Fruit fly (Drosophila melanogaster) whole organism, embryonic: ENCODE results near the gene TwdlE.

ENCODE experiments used
- CG10267 ChIP-seq: fragments of 200-800 bp; sonication (Bioruptor generic); optimal IDR thresholded peaks from 2 replicates; lab custom pipeline; 2018; ENCODE audit warnings: missing biosample characterization, mild to moderate bottlenecking, missing genetic modification characterization, moderate library complexity
- CG10431 ChIP-seq: fragments of 200-800 bp; sonication (Bioruptor generic); optimal IDR thresholded peaks from 3 replicates; lab custom pipeline; 2018; ENCODE audit warnings: missing biosample characterization, mild to moderate bottlenecking, missing genetic modification characterization
- CG10979 ChIP-seq: fragments of 200-800 bp; sonication (Bioruptor generic); optimal IDR thresholded peaks from 2 replicates; lab custom pipeline; 2018; ENCODE audit warnings: missing biosample characterization, mild to moderate bottlenecking, missing genetic modification characterization, moderate library complexity
- CG11504 ChIP-seq: fragments of 200-800 bp; sonication (Bioruptor generic); optimal IDR thresholded peaks from 3 replicates; lab custom pipeline; 2019; ENCODE audit warnings: missing biosample characterization, mild to moderate bottlenecking, missing genetic modification characterization, moderate library complexity
- CG12391 ChIP-seq: fragments of 200-800 bp; sonication (Bioruptor generic); optimal IDR thresholded peaks from 3 replicates; lab custom pipeline; 2018; ENCODE audit warnings: missing biosample characterization, mild to moderate bottlenecking, missing genetic modification characterization, moderate library complexity
- CG13123 ChIP-seq: fragments of 200-800 bp; sonication (Bioruptor generic); optimal IDR thresholded peaks from 2 replicates; lab custom pipeline; 2016; ENCODE audit warnings: missing biosample characterization, missing genetic modification characterization
- CG14014 ChIP-seq: fragments of 200-800 bp; sonication (Bioruptor generic); IDR thresholded peaks from 2 replicates; pipeline ENCODE4 v1.3.6; 2022; ENCODE audit warnings: missing biosample characterization, missing genetic modification characterization
- CG15269 ChIP-seq: fragments of 200-800 bp; sonication (Bioruptor generic); optimal IDR thresholded peaks from 2 replicates; lab custom pipeline; 2018; ENCODE audit warnings: missing biosample characterization, mild to moderate bottlenecking, missing genetic modification characterization, moderate library complexity
- CG17328 ChIP-seq: fragments of 200-800 bp; sonication (Bioruptor generic); IDR thresholded peaks from 2 replicates; pipeline ENCODE4 v1.3.6; 2022; ENCODE audit warnings: missing biosample characterization, missing genetic modification characterization
- CG17385 ChIP-seq: fragments of 200-800 bp; sonication (Bioruptor generic); optimal IDR thresholded peaks from 3 replicates; lab custom pipeline; 2018; ENCODE audit warnings: missing biosample characterization, mild to moderate bottlenecking, missing genetic modification characterization
- CG31441 ChIP-seq: fragments of 200-800 bp; sonication (Bioruptor generic); IDR thresholded peaks from 2 replicates; pipeline ENCODE4 v1.3.6; 2022; ENCODE audit warnings: missing biosample characterization, missing genetic modification characterization
- CG32772 ChIP-seq: fragments of 200-800 bp; sonication (Bioruptor generic); IDR thresholded peaks from 2 replicates; pipeline ENCODE4 v1.3.6; 2022; ENCODE audit warnings: missing biosample characterization, missing genetic modification characterization
- CG34422 ChIP-seq: fragments of 200-800 bp; sonication (Bioruptor generic); IDR thresholded peaks from 3 replicates; pipeline ENCODE4 v1.3.6; 2022; ENCODE audit warnings: missing biosample characterization, missing genetic modification characterization
- CG4730 ChIP-seq: fragments of 200-800 bp; sonication (Bioruptor generic); IDR thresholded peaks from 2 replicates; pipeline ENCODE4 v1.3.6; 2022; ENCODE audit warnings: missing biosample characterization, missing genetic modification characterization
- CG6689 ChIP-seq: fragments of 200-800 bp; sonication (Bioruptor generic); IDR thresholded peaks from 2 replicates; pipeline ENCODE4 v1.3.6; 2022; ENCODE audit warnings: missing biosample characterization, missing genetic modification characterization
- CG6791 ChIP-seq: fragments of 200-800 bp; sonication (Bioruptor generic); IDR thresholded peaks from 3 replicates; pipeline ENCODE4 v1.3.6; 2022; ENCODE audit warnings: missing biosample characterization, missing genetic modification characterization; ENCODE audit not compliant: partially characterized antibody
- CG7556 ChIP-seq: fragments of 200-800 bp; sonication (Bioruptor generic); optimal IDR thresholded peaks from 2 replicates; lab custom pipeline; 2017; ENCODE audit warnings: missing biosample characterization, mild to moderate bottlenecking, missing genetic modification characterization
- CG8388 ChIP-seq: fragments of 200-800 bp; sonication (Bioruptor generic); optimal IDR thresholded peaks from 2 replicates; lab custom pipeline; 2019; ENCODE audit warnings: missing biosample characterization, mild to moderate bottlenecking, missing genetic modification characterization, moderate library complexity
- E2f2 ChIP-seq: fragments of 200-800 bp; sonication (Bioruptor generic); IDR thresholded peaks from 2 replicates; pipeline ENCODE4 v1.3.6; 2022; ENCODE audit warnings: missing biosample characterization, missing genetic modification characterization
- HHEX ChIP-seq: fragments of 200-800 bp; sonication (Bioruptor generic); optimal IDR thresholded peaks from 3 replicates; lab custom pipeline; 2017; ENCODE audit warnings: missing biosample characterization, mild to moderate bottlenecking, missing genetic modification characterization, missing genetic modification reagents
- HLH3B ChIP-seq: fragments of 200-800 bp; sonication (Bioruptor generic); IDR thresholded peaks from 2 replicates; pipeline ENCODE4 v1.3.6; 2022; ENCODE audit warnings: missing biosample characterization, missing genetic modification characterization
- Hand ChIP-seq: fragments of 200-800 bp; sonication (Bioruptor generic); optimal IDR thresholded peaks from 2 replicates; lab custom pipeline; 2017; ENCODE audit warnings: mild to moderate bottlenecking, missing biosample characterization, missing genetic modification reagents, missing genetic modification characterization
- Hmr ChIP-seq: fragments of 200-800 bp; sonication (Bioruptor generic); optimal IDR thresholded peaks from 3 replicates; lab custom pipeline; 2017; ENCODE audit warnings: mild to moderate bottlenecking, missing biosample characterization, missing genetic modification reagents, missing genetic modification characterization
- Hr51 ChIP-seq, 2 experiments: fragments of 200-800 bp; sonication (Bioruptor generic); optimal IDR thresholded peaks; 2 replicates in 1 of 2; 3 replicates in 1 of 2; lab custom pipeline; 2016 to 2018; ENCODE audit warnings: missing biosample characterization in 2 of 2, missing genetic modification characterization in 2 of 2, mild to moderate bottlenecking in 1 of 2, moderate library complexity in 1 of 2
- Meics ChIP-seq: fragments of 200-800 bp; sonication (Bioruptor generic); optimal IDR thresholded peaks from 2 replicates; lab custom pipeline; 2017; ENCODE audit warnings: missing biosample characterization, mild to moderate bottlenecking, missing genetic modification characterization
- PHDP ChIP-seq: fragments of 200-800 bp; sonication (Bioruptor generic); optimal IDR thresholded peaks from 3 replicates; lab custom pipeline; 2018; ENCODE audit warnings: missing biosample characterization, mild to moderate bottlenecking, missing genetic modification characterization, moderate library complexity
- Ptx1 ChIP-seq: fragments of 200-800 bp; sonication (Bioruptor generic); IDR thresholded peaks from 2 replicates; pipeline ENCODE4 v1.3.6; 2022; ENCODE audit warnings: missing biosample characterization, missing genetic modification characterization
- Spps ChIP-seq: fragments of 200-800 bp; sonication (Bioruptor generic); optimal IDR thresholded peaks from 2 replicates; lab custom pipeline; 2018; ENCODE audit warnings: missing biosample characterization, mild to moderate bottlenecking, missing genetic modification characterization
- ato ChIP-seq: fragments of 200-800 bp; sonication (Bioruptor generic); IDR thresholded peaks from 2 replicates; pipeline ENCODE4 v1.3.6; 2022; ENCODE audit warnings: missing biosample characterization, missing genetic modification characterization; ENCODE audit not compliant: partially characterized antibody
- bsh ChIP-seq, 2 experiments: fragments of 200-800 bp; sonication (Bioruptor generic); optimal IDR thresholded peaks; 2 replicates each; lab custom pipeline; 2017 to 2018; ENCODE audit warnings: mild to moderate bottlenecking in 2 of 2, missing biosample characterization in 2 of 2, missing genetic modification characterization in 2 of 2, moderate library complexity in 1 of 2
- chif ChIP-seq, 2 experiments: fragments of 200-800 bp; sonication (Bioruptor generic); optimal IDR thresholded peaks; 3 replicates each; lab custom pipeline; 2016; ENCODE audit warnings: missing biosample characterization in 2 of 2, missing genetic modification characterization in 2 of 2
- ci ChIP-seq: fragments of 200-800 bp; sonication (Bioruptor generic); IDR thresholded peaks from 3 replicates; pipeline ENCODE4 v1.3.6; 2022; ENCODE audit warnings: missing biosample characterization, missing genetic modification characterization
- danr ChIP-seq: fragments of 200-800 bp; sonication (Bioruptor generic); IDR thresholded peaks from 2 replicates; pipeline ENCODE4 v1.3.6; 2022; ENCODE audit warnings: missing biosample characterization, missing genetic modification characterization
- dm ChIP-seq: fragments of 200-800 bp; sonication (Bioruptor generic); optimal IDR thresholded peaks from 3 replicates; lab custom pipeline; 2016; ENCODE audit warnings: missing biosample characterization, missing genetic modification characterization
- dmrt99B ChIP-seq: fragments of 200-800 bp; sonication (Bioruptor generic); optimal IDR thresholded peaks from 2 replicates; lab custom pipeline; 2018; ENCODE audit warnings: missing biosample characterization, mild to moderate bottlenecking, missing genetic modification characterization, moderate library complexity
- esg ChIP-seq: fragments of 200-800 bp; sonication (Bioruptor generic); conservative IDR thresholded peaks from 2 replicates; pipeline ENCODE4 v1.3.6; 2022; ENCODE audit warnings: missing biosample characterization, missing genetic modification characterization
- ind ChIP-seq: fragments of 200-800 bp; sonication (Bioruptor generic); optimal IDR thresholded peaks from 3 replicates; lab custom pipeline; 2016; ENCODE audit warnings: missing biosample characterization, missing genetic modification characterization
- kah ChIP-seq: fragments of 200-800 bp; sonication (Bioruptor generic); optimal IDR thresholded peaks from 2 replicates; lab custom pipeline; 2018; ENCODE audit warnings: missing biosample characterization, mild to moderate bottlenecking, missing genetic modification characterization
- klu ChIP-seq: fragments of 200-800 bp; sonication (Bioruptor generic); IDR thresholded peaks from 2 replicates; pipeline ENCODE4 v1.3.6; 2022; ENCODE audit warnings: missing biosample characterization, missing genetic modification characterization
- nau ChIP-seq: fragments of 200-800 bp; sonication (Bioruptor generic); optimal IDR thresholded peaks from 3 replicates; lab custom pipeline; 2017; ENCODE audit warnings: missing biosample characterization, mild to moderate bottlenecking, missing genetic modification characterization, missing genetic modification reagents
- pan ChIP-seq, 4 experiments: fragments of >200 bp in 3 of 4; fragments of 200-800 bp in 1 of 4; sonication (Bioruptor generic) in 1 of 4; optimal IDR thresholded peaks in 3 of 4; IDR thresholded peaks in 1 of 4; 2 replicates each; pipeline versions ENCODE4 v1.3.6 to Lab custom; 2017 to 2022; ENCODE audit warnings: missing biosample characterization in 2 of 4, missing genetic modification characterization in 2 of 4, mixed read lengths in 1 of 4
- phol ChIP-seq: fragments of 200-800 bp; sonication (Bioruptor generic); optimal IDR thresholded peaks from 3 replicates; lab custom pipeline; 2018; ENCODE audit warnings: missing biosample characterization, mild to moderate bottlenecking, missing genetic modification characterization, moderate library complexity
- row ChIP-seq: fragments of 200-800 bp; sonication (Bioruptor generic); IDR thresholded peaks from 3 replicates; pipeline ENCODE4 v1.3.6; 2022; ENCODE audit warnings: missing biosample characterization, missing genetic modification characterization
- sens ChIP-seq: fragments of 200-800 bp; sonication (Bioruptor generic); peaks from one replicate; lab custom pipeline; 2016; ENCODE audit warnings: missing biosample characterization, missing genetic modification characterization
- slbo ChIP-seq: fragments of 200-800 bp; sonication (Bioruptor generic); IDR thresholded peaks from 2 replicates; pipeline ENCODE4 v1.3.6; 2022; ENCODE audit warnings: missing biosample characterization, missing genetic modification characterization
- sob ChIP-seq: fragments of 200-800 bp; sonication (Bioruptor generic); IDR thresholded peaks from 2 replicates; pipeline ENCODE4 v1.3.6; 2022; ENCODE audit warnings: missing biosample characterization, missing genetic modification characterization
- tgo ChIP-seq: fragments of 200-800 bp; sonication (Bioruptor generic); IDR thresholded peaks from 3 replicates; pipeline ENCODE4 v1.3.6; 2022; ENCODE audit warnings: missing biosample characterization, missing genetic modification characterization
- ttk ChIP-seq: fragments of 200-800 bp; sonication (Bioruptor generic); IDR thresholded peaks from 2 replicates; pipeline ENCODE4 v2.1.2; 2022; ENCODE audit warnings: missing biosample characterization, missing genetic modification characterization
- unpg ChIP-seq: fragments of 200-800 bp; sonication (Bioruptor generic); optimal IDR thresholded peaks from 3 replicates; lab custom pipeline; 2018; ENCODE audit warnings: missing biosample characterization, mild to moderate bottlenecking, missing genetic modification characterization, moderate library complexity

TwdlE gene

dm6 chr2L:7849472-7849871 is 11.2 kb downstream of the TwdlE start (continued):
- 0 out of 2 replicates have a peak, but pooled peaks have one; percentile 8 for TF ChIP-seq E2f2 (GFP tag; lab: Robert Waterston, UW)
- TF ChIP-seq sens (GFP tag; lab: Kevin White, UChicago), result peak; percentile 43
- TF ChIP-seq CG14014 (GFP tag; lab: Robert Waterston, UW), result peak; percentile 34; the same call in 1 of the 2 replicates
- peak in 1 of 2 experiments; percentile 61 for TF ChIP-seq bsh (GFP tag; optimal IDR thresholded peaks at IDR 0.05; lab: Kevin White, UChicago)
- peak; percentile 41 for TF ChIP-seq CG7556
- TF ChIP-seq Spps (tag; lab: Kevin White, UChicago), result no peak
- peak; percentile 57 for TF ChIP-seq CG11504 (tag; lab: Kevin White, UChicago)
- no peak for TF ChIP-seq pan (optimal IDR thresholded peaks at IDR 0.05; lab: Kevin White, UChicago)
- peak in 1 of 2 experiments; percentile 45 for TF ChIP-seq pan (GFP tag; optimal IDR thresholded peaks at IDR 0.05 in 1 of 2, IDR thresholded peaks at IDR 0.05 in 1 of 2)
- peak in 1 of 2 experiments; percentile 45 for TF ChIP-seq Hr51 (GFP tag; optimal IDR thresholded peaks at IDR 0.05; lab: Kevin White, UChicago)
- TF ChIP-seq dmrt99B (tag; lab: Kevin White, UChicago), result peak; percentile 60
- peak; percentile 24 for TF ChIP-seq CG10979
- no peak for TF ChIP-seq CG6791 (GFP tag; lab: Robert Waterston, UW)
- TF ChIP-seq CG34422 (GFP tag; lab: Robert Waterston, UW), result 0 out of 3 replicates have a peak, but pooled peaks have one; percentile 37
- no peak for TF ChIP-seq dm
- no peak for TF ChIP-seq ato (GFP tag; lab: Robert Waterston, UW)
- peak; percentile 35 for TF ChIP-seq CG12391 (tag; lab: Kevin White, UChicago)
- TF ChIP-seq kah (GFP tag; lab: Kevin White, UChicago), result no peak
- TF ChIP-seq CG32772 (GFP tag; lab: Robert Waterston, UW), result 0 out of 2 replicates have a peak, but pooled peaks have one; percentile 19
- peak; percentile 22; the same call in 1 of the 2 replicates for TF ChIP-seq CG6689
- peak; percentile 4 for TF ChIP-seq phol (tag; lab: Kevin White, UChicago)
- TF ChIP-seq Meics, result peak; percentile 11
- peak; percentile 47; the same call in 2 of the 3 replicates for TF ChIP-seq tgo (GFP tag; lab: Robert Waterston, UW)
- peak; percentile 9 for TF ChIP-seq Hmr (GFP tag; lab: Kevin White, UChicago)
- TF ChIP-seq chif (GFP tag; optimal IDR thresholded peaks at IDR 0.05; lab: Kevin White, UChicago), result no peak
- peak; percentile 39 for TF ChIP-seq PHDP
- TF ChIP-seq row, result peak; percentile 71
- peak; percentile 34 for TF ChIP-seq unpg (GFP tag; lab: Kevin White, UChicago)
- peak; percentile 10 for TF ChIP-seq ind (GFP tag; lab: Kevin White, UChicago)
- TF ChIP-seq CG17385 (GFP tag; lab: Kevin White, UChicago), result peak; percentile 10
- no peak for TF ChIP-seq HHEX (GFP tag; lab: Kevin White, UChicago)
- TF ChIP-seq nau (GFP tag; lab: Kevin White, UChicago), result no peak
- peak; percentile 31 for TF ChIP-seq esg (GFP tag; lab: Robert Waterston, UW)
- no peak for TF ChIP-seq danr (GFP tag; lab: Robert Waterston, UW)
- no peak for TF ChIP-seq ttk
- TF ChIP-seq Hand (GFP tag; lab: Kevin White, UChicago), result peak; percentile 7
- TF ChIP-seq CG17328, result 0 out of 2 replicates have a peak, but pooled peaks have one; percentile 32
- TF ChIP-seq CG15269 (tag; lab: Kevin White, UChicago), result peak; percentile 23
- TF ChIP-seq CG8388 (GFP tag; lab: Kevin White, UChicago), result peak; percentile 36
- peak; percentile 63; the same call in 1 of the 3 replicates for TF ChIP-seq ci (GFP tag; lab: Robert Waterston, UW)
- peak; percentile 17 for TF ChIP-seq CG10267
- TF ChIP-seq CG4730, result no peak
- TF ChIP-seq slbo (GFP tag; lab: Robert Waterston, UW), result peak; percentile 57
- no peak for TF ChIP-seq CG13123 (GFP tag; lab: Kevin White, UChicago)
- TF ChIP-seq HLH3B, result peak; percentile 57
- TF ChIP-seq CG31441, result peak; percentile 27; the same call in 1 of the 2 replicates
- TF ChIP-seq sob (GFP tag; lab: Robert Waterston, UW), result 0 out of 2 replicates have a peak, but pooled peaks have one; percentile 23
- TF ChIP-seq klu (GFP tag; lab: Robert Waterston, UW), result 0 out of 2 replicates have a peak, but pooled peaks have one; percentile 10
- TF ChIP-seq Ptx1, result peak; percentile 42
- no peak for TF ChIP-seq CG10431 (GFP tag; lab: Kevin White, UChicago)
